Worm (Caenorhabditis elegans) whole organism, L4 larva: ENCODE results near the gene C05D11.5.

Source experiments
- F26F4.8 ChIP-seq: fragments of 200-800 bp; sonication (Bioruptor generic); conservative IDR thresholded peaks from 2 replicates; pipeline ENCODE4 v1.3.6; 2022; ENCODE audit warnings: missing genetic modification characterization, missing compliant biosample characterization
- F37D6.2 ChIP-seq: sonication (generic microtip); optimal IDR thresholded peaks from 2 replicates; lab custom pipeline; 2016; ENCODE audit warnings: mild to moderate bottlenecking, missing genetic modification characterization, missing compliant biosample characterization
- T20F7.1 ChIP-seq: fragments of 200-800 bp; sonication (Bioruptor generic); optimal IDR thresholded peaks from 2 replicates; lab custom pipeline; 2018; ENCODE audit warnings: mild to moderate bottlenecking, missing genetic modification characterization, missing compliant biosample characterization
- Y105C5A.15 ChIP-seq: fragments of 200-800 bp; sonication (Bioruptor generic); IDR thresholded peaks from 2 replicates; pipeline ENCODE4 v1.3.6; 2022; ENCODE audit warnings: missing genetic modification characterization, missing compliant biosample characterization
- Y48G9A.11 ChIP-seq: fragments of 200-800 bp; sonication (Bioruptor generic); IDR thresholded peaks from 2 replicates; pipeline ENCODE4 v1.3.6; 2022; ENCODE audit warnings: missing genetic modification reagents, missing genetic modification characterization, missing compliant biosample characterization
- Y5F2A.4 ChIP-seq: fragments of 200-800 bp; sonication (Bioruptor generic); optimal IDR thresholded peaks from 2 replicates; lab custom pipeline; 2018; ENCODE audit warnings: mild to moderate bottlenecking, missing genetic modification characterization, missing compliant biosample characterization
- ZK337.2 ChIP-seq: fragments of 200-800 bp; sonication (Bioruptor generic); IDR thresholded peaks from 2 replicates; pipeline ENCODE4 v1.3.6; 2022; ENCODE audit warnings: missing genetic modification reagents, missing genetic modification characterization, missing compliant biosample characterization
- aly-2 ChIP-seq: sonication (generic microtip); optimal IDR thresholded peaks from 2 replicates; lab custom pipeline; 2018; ENCODE audit warnings: missing biosample characterization, missing genetic modification characterization
- ama-1 ChIP-seq: fragments of 150-350 bp; optimal IDR thresholded peaks from 2 replicates; lab custom pipeline; 2014; ENCODE audit warnings: inconsistent platforms, mixed read lengths
- arid-1 ChIP-seq: fragments of 200-800 bp; sonication (Bioruptor generic); conservative IDR thresholded peaks from 2 replicates; pipeline ENCODE4 v1.3.6; 2022; ENCODE audit warnings: missing genetic modification reagents, missing genetic modification characterization, missing compliant biosample characterization
- attf-4 ChIP-seq: sonication (generic microtip); optimal IDR thresholded peaks from 3 replicates; lab custom pipeline; 2017; ENCODE audit warnings: missing biosample characterization, missing genetic modification characterization
- ceh-20 ChIP-seq: fragments of 200-800 bp; sonication (Bioruptor generic); IDR thresholded peaks from 2 replicates; pipeline ENCODE4 v1.3.6; 2022; ENCODE audit warnings: missing genetic modification reagents, missing genetic modification characterization, missing compliant biosample characterization
- ceh-32 ChIP-seq: sonication (generic microtip); optimal IDR thresholded peaks from 2 replicates; lab custom pipeline; 2016; ENCODE audit warnings: mild to moderate bottlenecking, missing genetic modification characterization, missing compliant biosample characterization; ENCODE audit not compliant: poor library complexity
- cey-2 ChIP-seq: sonication (generic microtip); optimal IDR thresholded peaks from 3 replicates; lab custom pipeline; 2017; ENCODE audit warnings: missing genetic modification characterization, mild to moderate bottlenecking, missing compliant biosample characterization, antibody characterized with exemption, borderline replicate concordance; ENCODE audit not compliant: insufficient read depth
- daf-19 ChIP-seq: fragments of 200-800 bp; sonication (Bioruptor generic); conservative IDR thresholded peaks from 2 replicates; pipeline ENCODE4 v1.3.6; 2022; ENCODE audit warnings: missing genetic modification characterization, missing compliant biosample characterization
- dmd-8 ChIP-seq: fragments of 200-800 bp; sonication (Bioruptor generic); IDR thresholded peaks from 2 replicates; pipeline ENCODE4 v1.3.6; 2022; ENCODE audit warnings: missing genetic modification characterization, missing compliant biosample characterization
- duxl-1 ChIP-seq: sonication (generic microtip); optimal IDR thresholded peaks from 2 replicates; lab custom pipeline; 2016; ENCODE audit warnings: mild to moderate bottlenecking, missing genetic modification characterization, moderate library complexity, missing compliant biosample characterization; ENCODE audit not compliant: poor library complexity
- dve-1 ChIP-seq: sonication (generic microtip); optimal IDR thresholded peaks from 2 replicates; lab custom pipeline; 2017; ENCODE audit warnings: antibody characterized with exemption, mild to moderate bottlenecking, missing genetic modification characterization, missing compliant biosample characterization; ENCODE audit not compliant: insufficient read depth
- fkh-10 ChIP-seq: fragments of 150-350 bp; optimal IDR thresholded peaks from 2 replicates; lab custom pipeline; 2014; ENCODE audit warnings: missing biosample characterization, missing genetic modification reagents, missing genetic modification characterization
- hlh-11 ChIP-seq: fragments of 200-800 bp; sonication (Bioruptor generic); optimal IDR thresholded peaks from 2 replicates; lab custom pipeline; 2018; ENCODE audit warnings: mild to moderate bottlenecking, missing genetic modification characterization, missing compliant biosample characterization
- hlh-30 ChIP-seq: sonication (generic microtip); optimal IDR thresholded peaks from 2 replicates; lab custom pipeline; 2017; ENCODE audit warnings: antibody characterized with exemption, mild to moderate bottlenecking, missing genetic modification characterization, missing compliant biosample characterization; ENCODE audit not compliant: insufficient read depth
- lim-7 ChIP-seq: fragments of 200-800 bp; sonication (Bioruptor generic); IDR thresholded peaks from 2 replicates; pipeline ENCODE4 v1.3.6; 2022; ENCODE audit warnings: missing genetic modification characterization, missing compliant biosample characterization
- lin-13 ChIP-seq: fragments of 150-350 bp; optimal IDR thresholded peaks from 2 replicates; lab custom pipeline; 2014; ENCODE audit warnings: missing biosample characterization, missing genetic modification reagents, missing genetic modification characterization
- lin-15B ChIP-seq: fragments of 150-350 bp; sonication (generic microtip); optimal IDR thresholded peaks from 3 replicates; lab custom pipeline; 2014; ENCODE audit warnings: missing biosample characterization, missing genetic modification characterization
- lsy-2 ChIP-seq, 2 experiments: fragments of 150-350 bp in 1 of 2; sonication (generic microtip) in 1 of 2; optimal IDR thresholded peaks; 2 replicates each; lab custom pipeline; 2014 to 2017; ENCODE audit warnings: missing biosample characterization in 2 of 2, missing genetic modification characterization in 2 of 2
- mdl-1 ChIP-seq, 2 experiments: fragments of 150-350 bp in 1 of 2; sonication (generic microtip) in 1 of 2; optimal IDR thresholded peaks; 2 replicates each; lab custom pipeline; 2014 to 2017; ENCODE audit warnings: missing biosample characterization in 2 of 2, missing genetic modification characterization in 2 of 2
- mes-2 ChIP-seq: sonication (generic microtip); optimal IDR thresholded peaks from 2 replicates; lab custom pipeline; 2016; ENCODE audit warnings: missing genotype, mild to moderate bottlenecking, missing genetic modification characterization, missing compliant biosample characterization; ENCODE audit not compliant: poor library complexity, severe bottlenecking
- mxl-2 ChIP-seq: fragments of 200-800 bp; sonication (Bioruptor generic); conservative IDR thresholded peaks from 2 replicates; pipeline ENCODE4 v1.3.6; 2022; ENCODE audit warnings: missing genetic modification reagents, missing genetic modification characterization, missing compliant biosample characterization
- nhr-237 ChIP-seq: sonication (generic microtip); optimal IDR thresholded peaks from 2 replicates; lab custom pipeline; 2017; ENCODE audit warnings: missing biosample characterization, missing genetic modification characterization
- nhr-25 ChIP-seq: sonication (generic microtip); optimal IDR thresholded peaks from 2 replicates; lab custom pipeline; 2017; ENCODE audit warnings: missing genetic modification characterization, mild to moderate bottlenecking, missing compliant biosample characterization, antibody characterized with exemption, moderate library complexity, borderline replicate concordance; ENCODE audit not compliant: insufficient read depth
- nhr-28 ChIP-seq: fragments of 150-350 bp; optimal IDR thresholded peaks from 2 replicates; lab custom pipeline; 2014; ENCODE audit warnings: missing biosample characterization, missing genetic modification characterization
- nhr-41 ChIP-seq: fragments of 200-800 bp; sonication (Bioruptor generic); IDR thresholded peaks from 2 replicates; pipeline ENCODE4 v1.3.6; 2022; ENCODE audit warnings: missing genetic modification reagents, missing genetic modification characterization, missing compliant biosample characterization
- nhr-42 ChIP-seq: fragments of 200-800 bp; sonication (Bioruptor generic); IDR thresholded peaks from 2 replicates; pipeline ENCODE4 v1.3.6; 2022; ENCODE audit warnings: missing genetic modification characterization, missing compliant biosample characterization
- nhr-48 ChIP-seq: sonication (generic microtip); optimal IDR thresholded peaks from 2 replicates; lab custom pipeline; 2016; ENCODE audit warnings: mild to moderate bottlenecking, missing genetic modification characterization, missing compliant biosample characterization
- nhr-77 ChIP-seq: fragments of 150-350 bp; optimal IDR thresholded peaks from 2 replicates; lab custom pipeline; 2014; ENCODE audit warnings: missing biosample characterization, missing genetic modification characterization
- php-3 ChIP-seq: fragments of 200-800 bp; sonication (Bioruptor generic); IDR thresholded peaks from 2 replicates; pipeline ENCODE4 v1.3.6; 2022; ENCODE audit warnings: missing genetic modification reagents, missing genetic modification characterization, missing compliant biosample characterization
- pqm-1 ChIP-seq: sonication (generic microtip); optimal IDR thresholded peaks from 2 replicates; lab custom pipeline; 2017; ENCODE audit warnings: missing biosample characterization, missing genetic modification characterization
- rbr-2 ChIP-seq: sonication (generic microtip); optimal IDR thresholded peaks from 2 replicates; lab custom pipeline; 2016; ENCODE audit warnings: missing genotype, missing genetic modification characterization, missing compliant biosample characterization
- snpc-4 ChIP-seq: fragments of 150-350 bp; optimal IDR thresholded peaks from 2 replicates; lab custom pipeline; 2014; ENCODE audit warnings: missing biosample characterization, missing genetic modification characterization
- spr-3 ChIP-seq: fragments of 200-800 bp; sonication (Bioruptor generic); optimal IDR thresholded peaks from 2 replicates; lab custom pipeline; 2018; ENCODE audit warnings: mild to moderate bottlenecking, missing genetic modification characterization, missing compliant biosample characterization
- tag-97 ChIP-seq: fragments of 200-800 bp; sonication (Bioruptor generic); IDR thresholded peaks from 2 replicates; pipeline ENCODE4 v1.3.6; 2022; ENCODE audit warnings: missing genetic modification characterization, missing compliant biosample characterization
- unc-130 ChIP-seq: sonication (generic microtip); optimal IDR thresholded peaks from 2 replicates; lab custom pipeline; 2016; ENCODE audit warnings: missing genetic modification reagents, missing genetic modification characterization, missing compliant biosample characterization
- unc-62 ChIP-seq, 3 experiments: fragments of 150-350 bp in 1 of 3; sonication (generic microtip); optimal IDR thresholded peaks in 2 of 3; peaks in 1 of 3; 1 replicate in 1 of 3; 2 replicates in 2 of 3; lab custom pipeline; 2014 to 2017; ENCODE audit warnings: missing biosample characterization in 3 of 3, missing genetic modification characterization in 3 of 3, missing genetic modification reagents in 3 of 3, missing genotype in 1 of 3
- vab-7 ChIP-seq: fragments of 200-800 bp; sonication (Bioruptor generic); IDR thresholded peaks from 2 replicates; pipeline ENCODE4 v1.3.6; 2022; ENCODE audit warnings: missing genetic modification reagents, missing genetic modification characterization, missing compliant biosample characterization
- zag-1 ChIP-seq: fragments of 150-350 bp; optimal IDR thresholded peaks from 2 replicates; lab custom pipeline; 2014; ENCODE audit warnings: missing biosample characterization, missing genetic modification characterization
- zfp-3 ChIP-seq: fragments of 200-800 bp; sonication (Bioruptor generic); conservative IDR thresholded peaks from 2 replicates; pipeline ENCODE4 v1.3.6; 2022; ENCODE audit warnings: missing genetic modification reagents, missing genetic modification characterization, missing compliant biosample characterization
- zip-11 ChIP-seq: fragments of 200-800 bp; sonication (Bioruptor generic); IDR thresholded peaks from 2 replicates; pipeline ENCODE4 v1.3.6; 2022; ENCODE audit warnings: missing genetic modification characterization, missing compliant biosample characterization

C05D11.5 gene

ce11 chrIII:6422721-6423120 is 10.9 kb upstream of the C05D11.5 start (continued):
- TF ChIP-seq arid-1 (GFP tag; lab: Robert Waterston, UW) (no peak), nhr-77 (tag; lab: Kevin White, UChicago) (peak; percentile 4), Y105C5A.15 (GFP tag; lab: Robert Waterston, UW) (no peak), ama-1 (no peak), vab-7 (GFP tag; lab: Robert Waterston, UW) (no peak), mdl-1 (tag; optimal IDR thresholded peaks at IDR 0.05; lab: Kevin White, UChicago) (peak in 1 of 2 experiments; percentile 30), nhr-42 (no peak), ceh-20 (GFP tag; lab: Robert Waterston, UW) (0 out of 2 replicates have a peak, but pooled peaks have one; percentile 24), lim-7 (GFP tag; lab: Robert Waterston, UW) (no peak), dve-1 (tag; lab: Kevin White, UChicago) (peak; percentile 59), spr-3 (GFP tag; lab: Kevin White, UChicago) (no peak), nhr-41 (GFP tag; lab: Robert Waterston, UW) (no peak), daf-19 (GFP tag; lab: Robert Waterston, UW) (no peak), unc-62 (GFP tag; optimal IDR thresholded peaks at IDR 0.05 in 1 of 2; lab: Kevin White, UChicago) (peak in 1 of 2 experiments; percentile 94), unc-62 (tag; optimal IDR thresholded peaks at IDR 0.05; lab: Kevin White, UChicago) (no peak), mes-2 (no peak), nhr-28 (tag; lab: Kevin White, UChicago) (peak; percentile 73), php-3 (GFP tag; lab: Robert Waterston, UW) (peak; percentile 19; the same call in 1 of the 2 replicates), hlh-11 (tag; lab: Kevin White, UChicago) (peak; percentile 40), lin-13 (GFP tag; lab: Kevin White, UChicago) (no peak)

DNA sequence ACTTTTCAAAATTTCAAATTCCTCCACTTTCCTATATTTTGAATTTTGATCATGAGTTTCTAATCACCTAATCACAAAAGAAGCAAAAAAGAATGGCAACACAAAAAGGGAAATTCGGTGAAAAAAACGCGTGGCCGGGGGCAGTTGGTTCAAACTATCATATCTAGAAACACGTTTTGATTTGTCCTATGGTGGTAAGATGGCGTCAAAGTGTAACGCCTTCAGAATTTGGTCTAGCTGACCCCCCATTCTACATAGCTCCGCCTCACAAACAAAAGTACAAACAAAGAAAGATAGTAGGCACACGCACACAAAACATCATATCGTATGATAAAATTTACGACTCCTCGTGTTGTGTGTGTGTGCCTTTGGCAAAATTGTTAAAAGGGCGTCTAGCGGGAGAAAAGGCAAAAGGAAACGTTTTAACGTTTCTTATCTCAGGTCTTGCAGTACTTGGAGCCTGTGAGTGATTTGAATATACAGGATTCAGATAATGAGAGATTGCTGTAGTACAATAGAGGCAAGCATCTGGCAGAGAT is 10.2 kb upstream of the C05D11.5 start:
- TF ChIP-seq cey-2 = peak; percentile 60
- TF ChIP-seq rbr-2 = no peak
- no peak for TF ChIP-seq tag-97 (GFP tag; lab: Robert Waterston, UW)
- no peak for TF ChIP-seq nhr-237 (tag; lab: Kevin White, UChicago)
- TF ChIP-seq zfp-3 (GFP tag; lab: Robert Waterston, UW) = no peak
- no peak for TF ChIP-seq duxl-1
- TF ChIP-seq Y5F2A.4 = no peak
- TF ChIP-seq hlh-30 (tag; lab: Kevin White, UChicago) = peak; percentile 82
- no peak for TF ChIP-seq fkh-10
- TF ChIP-seq lin-15B (tag; lab: Kevin White, UChicago) = no peak
- no peak for TF ChIP-seq lsy-2 (tag; optimal IDR thresholded peaks at IDR 0.05; lab: Kevin White, UChicago)
- TF ChIP-seq F37D6.2 (tag; lab: Kevin White, UChicago) = no peak
- no peak for TF ChIP-seq nhr-48
- TF ChIP-seq ceh-20 (GFP tag; lab: Robert Waterston, UW) = peak; percentile 31; the same call in 1 of the 2 replicates
- TF ChIP-seq ZK337.2 (GFP tag; lab: Robert Waterston, UW) = no peak
- TF ChIP-seq lim-7 (GFP tag; lab: Robert Waterston, UW) = no peak
- TF ChIP-seq pqm-1 (tag; lab: Kevin White, UChicago) = peak; percentile 98
- no peak for TF ChIP-seq T20F7.1 (GFP tag; lab: Kevin White, UChicago)
- TF ChIP-seq zag-1 (tag; lab: Kevin White, UChicago) = no peak
- TF ChIP-seq mxl-2 (GFP tag; lab: Robert Waterston, UW) = no peak
- no peak for TF ChIP-seq Y105C5A.15 (GFP tag; lab: Robert Waterston, UW)
- TF ChIP-seq dmd-8 (GFP tag; lab: Robert Waterston, UW) = no peak
- TF ChIP-seq attf-4 (tag; lab: Kevin White, UChicago) = no peak
- no peak for TF ChIP-seq aly-2 (tag; lab: Kevin White, UChicago)
- no peak for TF ChIP-seq ceh-32
- peak in 1 of 2 experiments; percentile 83 for TF ChIP-seq unc-62 (GFP tag; optimal IDR thresholded peaks at IDR 0.05 in 1 of 2; lab: Kevin White, UChicago)
- TF ChIP-seq unc-62 (tag; optimal IDR thresholded peaks at IDR 0.05; lab: Kevin White, UChicago) = no peak
- no peak for TF ChIP-seq unc-130
- TF ChIP-seq spr-3 (GFP tag; lab: Kevin White, UChicago) = no peak
- peak; percentile 31 to 76 for TF ChIP-seq mdl-1 (tag; optimal IDR thresholded peaks at IDR 0.05; lab: Kevin White, UChicago)
- no peak for TF ChIP-seq Y48G9A.11 (GFP tag; lab: Robert Waterston, UW)
- no peak for TF ChIP-seq nhr-25 (tag; lab: Kevin White, UChicago)
- TF ChIP-seq nhr-41 (GFP tag; lab: Robert Waterston, UW) = no peak
- TF ChIP-seq snpc-4 (tag; lab: Kevin White, UChicago) = no peak
- TF ChIP-seq zip-11 (GFP tag; lab: Robert Waterston, UW) = no peak
- TF ChIP-seq F26F4.8 (GFP tag; lab: Robert Waterston, UW) = no peak
